Worm (Caenorhabditis elegans): Measurements from ENCODE around the gene F22E5.22.

F22E5.22 gene

DNA sequence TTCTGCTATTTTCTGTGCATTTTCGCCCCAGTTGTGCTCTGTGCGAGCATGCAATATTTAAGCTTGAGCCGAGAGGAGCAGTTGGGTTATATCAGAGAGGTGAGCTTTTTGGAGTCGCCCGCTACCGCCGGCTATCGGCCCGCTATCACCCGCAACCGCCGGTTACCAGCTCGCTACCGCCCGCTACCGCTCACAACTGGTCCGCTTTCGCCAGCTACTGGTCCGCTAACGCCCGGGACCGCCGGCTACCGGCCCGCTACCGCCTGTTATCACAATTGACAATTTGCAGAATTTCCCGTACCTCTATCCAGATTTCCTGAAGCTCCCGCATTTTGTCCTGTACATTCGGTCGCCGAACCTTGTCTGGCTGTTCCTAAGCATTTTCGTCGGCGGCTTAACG, 37.3 kb upstream of the F22E5.22 start:
- TF ChIP-seq nhr-76 (tag; optimal IDR thresholded peaks at IDR 0.05) (no peak), nhr-28 (tag; optimal IDR thresholded peaks at IDR 0.05) (no peak), tbx-8 (GFP tag; optimal IDR thresholded peaks at IDR 0.05) (no peak), ceh-39 (tag; optimal IDR thresholded peaks at IDR 0.05) (no peak), nhr-237 (tag; optimal IDR thresholded peaks at IDR 0.05) (no peak), nhr-12 (tag; optimal IDR thresholded peaks at IDR 0.05) (no peak), blmp-1 (tag; optimal IDR thresholded peaks at IDR 0.05) (no peak), ceh-43 (GFP tag; optimal IDR thresholded peaks at IDR 0.05) (no peak), lin-13 (tag; optimal IDR thresholded peaks at IDR 0.05) (no peak), elt-1 (tag; optimal IDR thresholded peaks at IDR 0.05; ENCODE audit: borderline replicate concordance, insufficient read depth) (no peak)

DNA sequence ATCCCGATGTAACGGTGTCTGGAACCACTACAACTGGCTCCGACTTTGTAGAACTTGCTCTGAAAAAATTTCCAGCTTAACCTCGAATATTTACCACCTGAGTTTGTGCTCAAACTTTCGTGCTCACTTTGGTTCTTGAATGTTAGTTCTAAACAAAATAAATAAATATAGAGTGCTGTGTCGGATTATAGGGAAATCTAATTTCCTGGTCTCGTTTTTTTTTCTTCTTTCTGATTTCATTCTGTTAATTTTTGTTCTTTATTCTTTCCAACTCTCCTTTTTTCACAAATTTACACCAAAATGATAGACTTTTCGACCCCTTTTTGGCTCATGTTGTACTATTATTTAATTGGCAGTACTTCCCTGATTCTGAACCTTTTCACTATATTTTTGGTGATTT, 36.4 kb upstream of the F22E5.22 start, which contains the start of gene sri-37:
Gene sri-37 (plus strand): TSS at position 301 of the 400 bp plus-strand sequence.
- TF ChIP-seq nhr-28 (tag; optimal IDR thresholded peaks at IDR 0.05) (no peak), cnd-1 (tag; optimal IDR thresholded peaks at IDR 0.05) (no peak), pha-4 (tag; optimal IDR thresholded peaks at IDR 0.05) (no peak), sptf-1 (tag; optimal IDR thresholded peaks at IDR 0.05) (no peak), zip-8 (tag; optimal IDR thresholded peaks at IDR 0.05) (no peak), elt-3 (tag; optimal IDR thresholded peaks at IDR 0.05) (no peak), mls-2 (tag; optimal IDR thresholded peaks at IDR 0.05) (no peak), ceh-43 (GFP tag; optimal IDR thresholded peaks at IDR 0.05) (no peak), sem-2 (GFP tag; optimal IDR thresholded peaks at IDR 0.05) (no peak), nhr-2 (tag; optimal IDR thresholded peaks at IDR 0.05) (no peak), unc-120 (tag; optimal IDR thresholded peaks at IDR 0.05; ENCODE audit: poor library complexity, severe bottlenecking) (no peak), unc-62 (GFP tag; optimal IDR thresholded peaks at IDR 0.05) (no peak), nhr-237 (tag; optimal IDR thresholded peaks at IDR 0.05) (no peak), lin-13 (tag; optimal IDR thresholded peaks at IDR 0.05) (no peak), blmp-1 (tag; optimal IDR thresholded peaks at IDR 0.05) (no peak), ceh-39 (tag; optimal IDR thresholded peaks at IDR 0.05) (no peak)

DNA sequence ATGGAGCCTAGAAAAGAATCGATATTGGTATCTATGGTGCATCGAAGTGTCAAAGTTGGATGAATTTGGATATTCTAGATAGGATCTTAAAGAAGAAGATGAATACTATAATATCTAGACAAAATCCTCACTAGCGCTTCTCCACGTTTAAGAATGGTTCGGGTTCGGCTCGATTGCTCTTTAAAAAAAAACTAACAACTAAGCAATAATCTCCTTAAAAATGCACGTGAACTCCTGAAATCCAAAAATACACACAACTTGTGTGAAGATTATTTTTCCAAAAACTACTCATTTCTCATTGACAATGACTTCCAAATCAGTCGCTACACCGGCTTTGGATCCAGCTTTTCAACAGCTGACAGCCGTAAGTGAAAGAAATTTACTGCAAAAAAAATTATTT, 34.5 kb upstream of the F22E5.22 start, which contains the start of gene D2062.1:
Gene D2062.1 (plus strand): TSS at position 301 of the 400 bp plus-strand sequence.
- TF ChIP-seq zip-8 (tag; optimal IDR thresholded peaks at IDR 0.05) = no peak
- no peak for TF ChIP-seq blmp-1 (tag; optimal IDR thresholded peaks at IDR 0.05)

DNA sequence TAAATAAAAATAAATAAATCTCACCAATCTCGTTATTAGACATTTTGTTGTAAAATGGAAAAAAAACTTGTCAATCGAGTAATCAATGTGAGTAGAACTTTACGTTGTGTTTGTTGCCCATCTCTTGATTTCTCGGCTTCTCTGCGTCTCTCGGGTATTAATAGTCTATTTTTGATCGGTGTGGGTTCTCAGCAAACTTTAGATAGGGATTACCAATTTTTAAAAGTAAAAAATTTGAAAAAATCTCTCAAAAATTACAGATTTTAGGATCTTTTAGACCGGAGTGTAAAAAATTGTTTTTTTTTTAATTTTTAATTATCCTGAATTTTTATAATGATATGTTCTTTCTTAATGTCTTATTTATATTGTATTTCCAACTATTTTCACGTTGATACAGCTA, 28.3 kb upstream of the F22E5.22 start, which contains the start of gene F22E5.21:
Gene F22E5.21 (minus strand): TSS at position 101 of the 400 bp plus-strand sequence.
- TF ChIP-seq mep-1 (tag; optimal IDR thresholded peaks at IDR 0.05) = no peak
- TF ChIP-seq elt-3 (tag; optimal IDR thresholded peaks at IDR 0.05) = no peak
- no peak for TF ChIP-seq nhr-237 (tag; optimal IDR thresholded peaks at IDR 0.05)
- no peak for TF ChIP-seq cnd-1 (tag; optimal IDR thresholded peaks at IDR 0.05)
- TF ChIP-seq mls-2 (tag; optimal IDR thresholded peaks at IDR 0.05) = no peak
- no peak for TF ChIP-seq unc-120 (tag; optimal IDR thresholded peaks at IDR 0.05; ENCODE audit: poor library complexity, severe bottlenecking)
- TF ChIP-seq ztf-11 (tag; optimal IDR thresholded peaks at IDR 0.05) = no peak
- TF ChIP-seq ceh-39 (tag; optimal IDR thresholded peaks at IDR 0.05) = no peak
- TF ChIP-seq unc-39 (tag; optimal IDR thresholded peaks at IDR 0.05) = no peak
- TF ChIP-seq lin-32 (GFP tag; optimal IDR thresholded peaks at IDR 0.05) = no peak
- no peak for TF ChIP-seq drap-1 (GFP tag; optimal IDR thresholded peaks at IDR 0.05)
- no peak for TF ChIP-seq elt-1 (tag; optimal IDR thresholded peaks at IDR 0.05; ENCODE audit: borderline replicate concordance, insufficient read depth)
- no peak for TF ChIP-seq mab-5 (tag; optimal IDR thresholded peaks at IDR 0.05)
- TF ChIP-seq pha-4 (tag; optimal IDR thresholded peaks at IDR 0.05) = no peak
- no peak for TF ChIP-seq unc-62 (GFP tag; optimal IDR thresholded peaks at IDR 0.05)
- no peak for TF ChIP-seq ham-2 (GFP tag; optimal IDR thresholded peaks at IDR 0.05)
- TF ChIP-seq ces-1 (GFP tag; optimal IDR thresholded peaks at IDR 0.05) = no peak
- no peak for TF ChIP-seq lin-13 (tag; optimal IDR thresholded peaks at IDR 0.05)
- TF ChIP-seq snpc-4 (tag; optimal IDR thresholded peaks at IDR 0.05) = no peak

DNA sequence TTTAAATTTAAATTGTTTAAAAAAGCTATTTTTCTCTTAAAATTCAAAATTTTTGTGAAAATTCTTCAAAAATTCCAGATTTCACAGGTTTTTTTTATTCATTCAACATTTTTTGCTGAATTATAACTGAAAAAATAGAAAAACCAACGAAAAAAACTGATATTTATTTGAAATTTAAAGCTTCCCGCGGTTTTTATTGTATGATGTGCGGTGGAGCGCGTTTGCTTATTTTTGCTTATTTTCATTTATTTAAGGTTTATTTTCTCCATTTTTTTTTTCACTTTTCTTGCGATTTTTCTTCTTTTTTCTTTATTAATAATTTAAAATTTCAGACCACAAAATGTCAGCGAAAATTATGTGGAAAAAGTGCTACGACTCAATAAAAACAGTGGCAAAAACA, 27.6 kb upstream of the F22E5.22 start, which contains the start of gene F22E5.9:
Gene F22E5.9 (plus strand): TSS at position 327 of the 400 bp plus-strand sequence.
- TF ChIP-seq sem-2 (GFP tag; optimal IDR thresholded peaks at IDR 0.05) (no peak), zip-8 (tag; optimal IDR thresholded peaks at IDR 0.05) (no peak), nhr-12 (tag; optimal IDR thresholded peaks at IDR 0.05) (no peak), nhr-76 (tag; optimal IDR thresholded peaks at IDR 0.05) (no peak), ces-1 (GFP tag; optimal IDR thresholded peaks at IDR 0.05) (no peak), ham-2 (GFP tag; optimal IDR thresholded peaks at IDR 0.05) (no peak), ceh-83 (GFP tag; optimal IDR thresholded peaks at IDR 0.05) (no peak), unc-120 (tag; optimal IDR thresholded peaks at IDR 0.05; ENCODE audit: poor library complexity, severe bottlenecking) (no peak), ztf-11 (tag; optimal IDR thresholded peaks at IDR 0.05) (no peak), nhr-28 (tag; optimal IDR thresholded peaks at IDR 0.05) (no peak), mls-2 (tag; optimal IDR thresholded peaks at IDR 0.05) (no peak), lin-13 (tag; optimal IDR thresholded peaks at IDR 0.05) (no peak), drap-1 (GFP tag; optimal IDR thresholded peaks at IDR 0.05) (no peak), snpc-4 (tag; optimal IDR thresholded peaks at IDR 0.05) (no peak)

Data from whole organism, mixed stage, embryonic.